Fruit fly (Drosophila melanogaster) whole organism: ENCODE results near the gene ImpE1.

Source experiments
- CG8478 ChIP-seq: fragments of >200 bp; optimal IDR thresholded peaks from 2 replicates; lab custom pipeline; 2018; ENCODE audit warnings: inconsistent platforms
- EcR ChIP-seq, 2 experiments: fragments of >200 bp; optimal IDR thresholded peaks; 2 replicates each; lab custom pipeline; 2017; ENCODE audit warnings: missing biosample characterization in 2 of 2, missing genetic modification characterization in 2 of 2, missing genetic modification reagents in 2 of 2
- pan ChIP-seq: fragments of >200 bp; optimal IDR thresholded peaks from 2 replicates; lab custom pipeline; 2017
- psq ChIP-seq: fragments of >200 bp; optimal IDR thresholded peaks from 2 replicates; lab custom pipeline; 2017
- usp ChIP-seq: fragments of >200 bp; optimal IDR thresholded peaks from 2 replicates; lab custom pipeline; 2017; ENCODE audit warnings: missing biosample characterization, missing genetic modification characterization, mixed read lengths

- TF ChIP-seq psq (no peak), CG8478 (lab: Kevin White, UChicago) (no peak), pan (lab: Kevin White, UChicago) (no peak), usp (no peak), EcR (GFP tag; optimal IDR thresholded peaks at IDR 0.05; lab: Kevin White, UChicago) (no peak)
Observed at dm6 chr3L:8385055-8385454, 12.8 kb downstream of the ImpE1 start.
